Worm (Caenorhabditis elegans) whole organism, L1 larva: Measurements from ENCODE around the gene irk-1.

Experiments used
- Y116A8C.19 ChIP-seq: sonication (generic microtip); optimal IDR thresholded peaks from 2 replicates; lab custom pipeline; 2016; ENCODE audit warnings: missing compliant biosample characterization, missing genetic modification characterization, borderline replicate concordance
- aha-1 ChIP-seq: fragments of 150-350 bp; optimal IDR thresholded peaks from 2 replicates; lab custom pipeline; 2014; ENCODE audit warnings: missing biosample characterization, missing genetic modification characterization
- ceh-8 ChIP-seq: fragments of 200-800 bp; sonication (Bioruptor generic); optimal IDR thresholded peaks from 2 replicates; lab custom pipeline; 2018; ENCODE audit warnings: mild to moderate bottlenecking, missing genetic modification characterization, moderate library complexity, missing compliant biosample characterization
- ceh-82 ChIP-seq, 3 experiments: fragments of 150-350 bp in 1 of 3; sonication (generic microtip) in 2 of 3; optimal IDR thresholded peaks; 2 replicates each; lab custom pipeline; 2014 to 2017; ENCODE audit warnings: missing biosample characterization in 3 of 3, missing genetic modification characterization in 3 of 3
- ceh-90 ChIP-seq: sonication (generic microtip); optimal IDR thresholded peaks from 2 replicates; lab custom pipeline; 2016; ENCODE audit warnings: missing genetic modification characterization, missing compliant biosample characterization
- ces-1 ChIP-seq: fragments of 150-350 bp; optimal IDR thresholded peaks from 2 replicates; lab custom pipeline; 2014; ENCODE audit warnings: missing biosample characterization, missing genetic modification reagents, missing genetic modification characterization
- dpl-1 ChIP-seq, 3 experiments: fragments of 150-350 bp in 2 of 3; sonication (generic microtip) in 1 of 3; optimal IDR thresholded peaks; 2 replicates each; lab custom pipeline; 2014 to 2017; ENCODE audit warnings: missing biosample characterization in 3 of 3, missing genetic modification characterization in 3 of 3, missing genetic modification reagents in 3 of 3
- egl-13 ChIP-seq: sonication (generic microtip); optimal IDR thresholded peaks from 2 replicates; lab custom pipeline; 2016; ENCODE audit warnings: missing genotype, missing genetic modification reagents, missing genetic modification characterization, missing compliant biosample characterization
- egl-27 ChIP-seq, 2 experiments: fragments of 150-350 bp in 1 of 2; sonication (generic microtip); optimal IDR thresholded peaks; 3 replicates each; lab custom pipeline; 2017 to 2018; ENCODE audit warnings: missing biosample characterization in 2 of 2, missing genetic modification characterization in 2 of 2, missing genetic modification reagents in 2 of 2
- elt-2 ChIP-seq: sonication (generic microtip); optimal IDR thresholded peaks from 2 replicates; lab custom pipeline; 2016; ENCODE audit warnings: missing genetic modification characterization, mild to moderate bottlenecking, inconsistent platforms, missing compliant biosample characterization, missing genetic modification reagents
- ets-5 ChIP-seq: fragments of 200-800 bp; sonication (Bioruptor generic); IDR thresholded peaks from 2 replicates; pipeline ENCODE4 v1.3.6; 2022; ENCODE audit warnings: missing genetic modification characterization, missing compliant biosample characterization
- fos-1 ChIP-seq: fragments of 150-350 bp; optimal IDR thresholded peaks from 2 replicates; lab custom pipeline; 2014; ENCODE audit warnings: missing biosample characterization, missing genetic modification characterization
- grh-1 ChIP-seq: fragments of 200-800 bp; sonication (Bioruptor generic); IDR thresholded peaks from 2 replicates; pipeline ENCODE4 v1.3.6; 2022; ENCODE audit warnings: missing genetic modification reagents, missing genetic modification characterization, missing compliant biosample characterization
- hlh-17 ChIP-seq: fragments of 200-800 bp; sonication (Bioruptor generic); optimal IDR thresholded peaks from 2 replicates; lab custom pipeline; 2018; ENCODE audit warnings: missing genetic modification characterization, mild to moderate bottlenecking, missing compliant biosample characterization, moderate library complexity, borderline replicate concordance
- irx-1 ChIP-seq: sonication (generic microtip); optimal IDR thresholded peaks from 2 replicates; lab custom pipeline; 2016; ENCODE audit warnings: missing genetic modification characterization, missing compliant biosample characterization
- jun-1 ChIP-seq: fragments of 150-350 bp; optimal IDR thresholded peaks from 2 replicates; lab custom pipeline; 2014; ENCODE audit warnings: missing biosample characterization, missing genetic modification reagents, missing genetic modification characterization
- lin-13 ChIP-seq: fragments of 150-350 bp; optimal IDR thresholded peaks from 2 replicates; lab custom pipeline; 2014; ENCODE audit warnings: missing biosample characterization, missing genetic modification reagents, missing genetic modification characterization
- lin-14 ChIP-seq: fragments of 200-800 bp; sonication (Bioruptor generic); optimal IDR thresholded peaks from 2 replicates; lab custom pipeline; 2018; ENCODE audit warnings: mild to moderate bottlenecking, missing genetic modification characterization, moderate library complexity, missing compliant biosample characterization
- lin-15B ChIP-seq: fragments of 150-350 bp; sonication (generic microtip); optimal IDR thresholded peaks from 3 replicates; lab custom pipeline; 2014; ENCODE audit warnings: missing biosample characterization, missing genetic modification characterization
- lin-35 ChIP-seq, 2 experiments: fragments of 150-350 bp; optimal IDR thresholded peaks; 2 replicates each; lab custom pipeline; 2014; ENCODE audit warnings: missing biosample characterization in 2 of 2, missing genetic modification characterization in 2 of 2, missing genetic modification reagents in 2 of 2
- lin-39 ChIP-seq: fragments of 150-350 bp; optimal IDR thresholded peaks from 2 replicates; lab custom pipeline; 2014; ENCODE audit warnings: missing biosample characterization, missing genetic modification reagents, missing genetic modification characterization
- lir-3 ChIP-seq: sonication (generic microtip); optimal IDR thresholded peaks from 2 replicates; lab custom pipeline; 2016; ENCODE audit warnings: mild to moderate bottlenecking, missing genetic modification characterization, moderate library complexity, missing compliant biosample characterization; ENCODE audit not compliant: poor library complexity
- lsy-2 ChIP-seq, 2 experiments: fragments of 150-350 bp; optimal IDR thresholded peaks; 2 replicates each; lab custom pipeline; 2014; ENCODE audit warnings: missing biosample characterization in 2 of 2, missing genetic modification characterization in 2 of 2
- mab-9 ChIP-seq: fragments of 200-800 bp; sonication (Bioruptor generic); IDR thresholded peaks from 2 replicates; pipeline ENCODE4 v1.3.6; 2022; ENCODE audit warnings: missing genetic modification reagents, missing genetic modification characterization, missing compliant biosample characterization
- mef-2 ChIP-seq: fragments of 150-350 bp; optimal IDR thresholded peaks from 2 replicates; lab custom pipeline; 2014; ENCODE audit warnings: missing biosample characterization, missing genetic modification characterization
- mep-1 ChIP-seq: fragments of 150-350 bp; optimal IDR thresholded peaks from 2 replicates; lab custom pipeline; 2014; ENCODE audit warnings: missing biosample characterization, missing genetic modification characterization
- nhr-11 ChIP-seq: fragments of 150-350 bp; optimal IDR thresholded peaks from 2 replicates; lab custom pipeline; 2014; ENCODE audit warnings: missing biosample characterization, missing genetic modification characterization
- nhr-12 ChIP-seq: sonication (generic microtip); optimal IDR thresholded peaks from 2 replicates; lab custom pipeline; 2017; ENCODE audit warnings: missing biosample characterization, missing genetic modification characterization
- nhr-237 ChIP-seq: fragments of 150-350 bp; optimal IDR thresholded peaks from 2 replicates; lab custom pipeline; 2014; ENCODE audit warnings: missing biosample characterization, missing genetic modification characterization
- nhr-28 ChIP-seq: fragments of 150-350 bp; optimal IDR thresholded peaks from 2 replicates; lab custom pipeline; 2014; ENCODE audit warnings: missing biosample characterization, missing genetic modification characterization
- nhr-71 ChIP-seq: sonication (generic microtip); optimal IDR thresholded peaks from 2 replicates; lab custom pipeline; 2016; ENCODE audit warnings: mild to moderate bottlenecking, missing genetic modification characterization, moderate library complexity, missing compliant biosample characterization
- nhr-76 ChIP-seq: sonication (generic microtip); optimal IDR thresholded peaks from 2 replicates; lab custom pipeline; 2017; ENCODE audit warnings: missing biosample characterization, missing genetic modification characterization
- nhr-85 ChIP-seq: sonication (generic microtip); peaks from one replicate; lab custom pipeline; 2016; ENCODE audit warnings: missing genetic modification characterization, inconsistent platforms, missing compliant biosample characterization
- pag-3 ChIP-seq: sonication (generic microtip); optimal IDR thresholded peaks from 2 replicates; lab custom pipeline; 2017; ENCODE audit warnings: missing genetic modification characterization, mild to moderate bottlenecking, missing compliant biosample characterization, antibody characterized with exemption, borderline replicate concordance; ENCODE audit not compliant: insufficient read depth
- pax-3 ChIP-seq: fragments of 200-800 bp; sonication (Bioruptor generic); optimal IDR thresholded peaks from 2 replicates; lab custom pipeline; 2018; ENCODE audit warnings: mild to moderate bottlenecking, missing genetic modification characterization, moderate library complexity, missing compliant biosample characterization
- rnt-1 ChIP-seq: sonication (generic microtip); optimal IDR thresholded peaks from 2 replicates; lab custom pipeline; 2016; ENCODE audit warnings: mild to moderate bottlenecking, missing genetic modification characterization, moderate library complexity, missing compliant biosample characterization
- sox-4 ChIP-seq: sonication (generic microtip); optimal IDR thresholded peaks from 2 replicates; lab custom pipeline; 2016; ENCODE audit warnings: missing genetic modification characterization, missing compliant biosample characterization
- swsn-7 ChIP-seq: sonication (generic microtip); optimal IDR thresholded peaks from 2 replicates; lab custom pipeline; 2016; ENCODE audit warnings: missing genetic modification characterization, missing compliant biosample characterization
- unc-30 ChIP-seq: sonication (generic microtip); optimal IDR thresholded peaks from 2 replicates; lab custom pipeline; 2017; ENCODE audit warnings: missing biosample characterization, missing genetic modification characterization
- unc-98 ChIP-seq: fragments of 200-800 bp; sonication (Bioruptor generic); IDR thresholded peaks from 2 replicates; pipeline ENCODE4 v1.3.6; 2022; ENCODE audit warnings: missing genetic modification characterization, missing compliant biosample characterization
- vab-15 ChIP-seq: sonication (generic microtip); optimal IDR thresholded peaks from 2 replicates; lab custom pipeline; 2017; ENCODE audit warnings: missing genotype, mild to moderate bottlenecking, missing genetic modification characterization, missing compliant biosample characterization
- zag-1 ChIP-seq: fragments of 150-350 bp; optimal IDR thresholded peaks from 2 replicates; lab custom pipeline; 2014; ENCODE audit warnings: missing biosample characterization, missing genetic modification characterization
- zip-4 ChIP-seq: fragments of 200-800 bp; sonication (Bioruptor generic); optimal IDR thresholded peaks from 2 replicates; lab custom pipeline; 2018; ENCODE audit warnings: mild to moderate bottlenecking, missing genetic modification characterization, moderate library complexity, missing compliant biosample characterization
- ztf-4 ChIP-seq: fragments of 150-350 bp; optimal IDR thresholded peaks from 2 replicates; lab custom pipeline; 2014; ENCODE audit warnings: missing biosample characterization, missing genetic modification characterization

The irk-1 gene

ce11 chrX:6742011-6742683 is 35.8 kb downstream of the irk-1 start, which contains the start of gene mdl-1 (continued):
- TF ChIP-seq grh-1 (GFP tag; lab: Robert Waterston, UW), result peak; percentile 84
- peak; percentile 42 for TF ChIP-seq vab-15 (tag; lab: Kevin White, UChicago)
- no peak for TF ChIP-seq ces-1 (GFP tag; lab: Kevin White, UChicago)
- TF ChIP-seq lin-15B (tag; lab: Kevin White, UChicago), result no peak
- no peak for TF ChIP-seq ets-5 (GFP tag; lab: Robert Waterston, UW)
- peak; percentile 99 for TF ChIP-seq lin-14 (GFP tag; lab: Kevin White, UChicago)
- no peak for TF ChIP-seq Y116A8C.19 (tag; lab: Kevin White, UChicago)
- TF ChIP-seq zag-1 (tag; lab: Kevin White, UChicago), result no peak
- TF ChIP-seq nhr-85, result peak; percentile 88
- peak; percentile 56 for TF ChIP-seq lin-39 (tag; lab: Kevin White, UChicago)
- peak; percentile 94 for TF ChIP-seq jun-1
- TF ChIP-seq nhr-11, result peak; percentile 58
- peak; percentile 68 for TF ChIP-seq pax-3 (tag; lab: Kevin White, UChicago)
- TF ChIP-seq nhr-12 (tag; lab: Kevin White, UChicago), result no peak
- TF ChIP-seq nhr-237, result no peak
- TF ChIP-seq pag-3 (tag; lab: Kevin White, UChicago), result no peak
- TF ChIP-seq lin-35 (GFP tag; optimal IDR thresholded peaks at IDR 0.05; lab: Kevin White, UChicago), result peak; percentile 72 to 75
- TF ChIP-seq hlh-17 (GFP tag; lab: Kevin White, UChicago), result no peak
- peak; percentile 24 for TF ChIP-seq elt-2 (tag; lab: Kevin White, UChicago)
- peak; percentile 80 for TF ChIP-seq unc-98 (GFP tag; lab: Robert Waterston, UW)
- TF ChIP-seq ceh-8 (GFP tag; lab: Kevin White, UChicago), result peak; percentile 78
- peak; percentile 67 for TF ChIP-seq egl-13
- peak; percentile 75 to 93 (median 78) for TF ChIP-seq ceh-82 (tag; optimal IDR thresholded peaks at IDR 0.05; lab: Kevin White, UChicago)
- TF ChIP-seq swsn-7 (tag; lab: Kevin White, UChicago), result peak; percentile 76
- peak; percentile 45 for TF ChIP-seq sox-4 (tag; lab: Kevin White, UChicago)
- no peak for TF ChIP-seq ceh-90
- peak; percentile 90 for TF ChIP-seq ztf-4 (tag; lab: Kevin White, UChicago)
- no peak for TF ChIP-seq aha-1 (tag; lab: Kevin White, UChicago)
- TF ChIP-seq irx-1 (tag; lab: Kevin White, UChicago), result peak; percentile 68
- peak; percentile 77 to 87 for TF ChIP-seq lsy-2 (tag; optimal IDR thresholded peaks at IDR 0.05; lab: Kevin White, UChicago)
- peak; percentile 94 for TF ChIP-seq rnt-1
- no peak for TF ChIP-seq unc-30
- peak; percentile 89 to 91 for TF ChIP-seq egl-27 (tag; optimal IDR thresholded peaks at IDR 0.05; lab: Kevin White, UChicago)
- no peak for TF ChIP-seq lir-3 (tag; lab: Kevin White, UChicago)
- TF ChIP-seq nhr-76 (tag; lab: Kevin White, UChicago), result no peak
- TF ChIP-seq lin-13 (GFP tag; lab: Kevin White, UChicago), result peak; percentile 73
- TF ChIP-seq nhr-71 (tag; lab: Kevin White, UChicago), result peak; percentile 95
- TF ChIP-seq mab-9, result peak; percentile 81; the same call in 1 of the 2 replicates
- peak; percentile 71 for TF ChIP-seq mep-1 (tag; lab: Kevin White, UChicago)
- TF ChIP-seq nhr-28 (tag; lab: Kevin White, UChicago), result no peak
- peak; percentile 49 for TF ChIP-seq zip-4 (GFP tag; lab: Kevin White, UChicago)
- TF ChIP-seq dpl-1 (GFP tag; optimal IDR thresholded peaks at IDR 0.05; lab: Kevin White, UChicago), result peak; percentile 12 to 35 (median 32)
- TF ChIP-seq fos-1 (tag; lab: Kevin White, UChicago), result peak; percentile 73
- TF ChIP-seq mef-2, result peak; percentile 65
- TF ChIP-seq, all 84 proteins: peak for 56
